Fruit fly (Drosophila melanogaster): Measurements from ENCODE around the gene spn-E.

dm6 chr3R:15872829-15873440, 35.7 kb downstream of the spn-E start:
- TF ChIP-seq GATAd (GFP tag; optimal IDR thresholded peaks at IDR 0.05) = no peak
- TF ChIP-seq Hr78 (GFP tag; optimal IDR thresholded peaks at IDR 0.05) = no peak
- no peak for TF ChIP-seq psq (GFP tag; optimal IDR thresholded peaks at IDR 0.05)
- no peak for TF ChIP-seq rgr (GFP tag; optimal IDR thresholded peaks at IDR 0.05)
- TF ChIP-seq Hnf4 (GFP tag; optimal IDR thresholded peaks at IDR 0.05) = no peak
- TF ChIP-seq pan (optimal IDR thresholded peaks at IDR 0.05) = no peak
- no peak for TF ChIP-seq sv (GFP tag; optimal IDR thresholded peaks at IDR 0.05)
